Fruit fly (Drosophila melanogaster): ENCODE measurements around the gene Sec61gamma.

The Sec61gamma gene

DNA sequence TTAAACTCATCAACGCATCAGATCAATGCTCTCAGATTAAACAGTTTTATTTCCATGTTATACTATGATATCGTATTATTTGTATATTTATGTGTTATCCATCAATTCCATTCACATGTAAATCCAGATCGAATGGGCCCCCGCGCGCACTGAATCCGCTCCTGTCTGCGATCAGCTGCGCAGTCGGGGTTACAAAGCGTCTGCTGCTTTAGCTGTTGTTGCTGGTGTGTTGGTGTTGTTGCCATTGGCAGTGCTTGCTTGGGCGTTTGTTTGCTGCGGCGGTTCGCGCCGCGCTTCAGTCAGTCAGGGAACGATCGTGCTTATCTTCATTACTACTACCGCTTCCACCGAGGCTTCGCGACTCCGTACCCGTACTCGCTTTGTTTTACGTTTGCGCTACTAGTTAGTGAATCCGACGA, 23.9 kb downstream of the Sec61gamma start, which contains the start of gene Zw (continued):
- TF ChIP-seq CG8290 (GFP tag; optimal IDR thresholded peaks at IDR 0.05) (no peak), CG8290 (tag; optimal IDR thresholded peaks at IDR 0.05) (peak in 1 of 2 experiments; percentile 88), Camta (GFP tag; optimal IDR thresholded peaks at IDR 0.05) (no peak), CG10565 (GFP tag; optimal IDR thresholded peaks at IDR 0.05) (no peak), dati (GFP tag; IDR thresholded peaks at IDR 0.05) (no peak), Asciz (GFP tag; optimal IDR thresholded peaks at IDR 0.05) (no peak), CG34376 (GFP tag; optimal IDR thresholded peaks at IDR 0.05) (peak; percentile 38), odd (GFP tag; optimal IDR thresholded peaks at IDR 0.05) (no peak), CG10654 (GFP tag; optimal IDR thresholded peaks at IDR 0.05) (peak; percentile 44), CG13894 (tag; optimal IDR thresholded peaks at IDR 0.05) (no peak), zf30C (GFP tag; optimal IDR thresholded peaks at IDR 0.05) (no peak), CG9727 (GFP tag; optimal IDR thresholded peaks at IDR 0.05) (no peak), sima (GFP tag; optimal IDR thresholded peaks at IDR 0.05) (no peak), CG12391 (tag; optimal IDR thresholded peaks at IDR 0.05) (peak; percentile 21), Neu2 (GFP tag; optimal IDR thresholded peaks at IDR 0.05; ENCODE audit: borderline replicate concordance) (no peak), CG1603 (tag; optimal IDR thresholded peaks at IDR 0.05) (peak; percentile 53), fu2 (GFP tag; optimal IDR thresholded peaks at IDR 0.05) (peak; percentile 30), CG8478 (optimal IDR thresholded peaks at IDR 0.05) (no peak), CG7357 (GFP tag; IDR thresholded peaks at IDR 0.05) (peak; percentile 46; the same call in 1 of the 3 replicates), H15 (GFP tag; IDR thresholded peaks at IDR 0.05) (peak; percentile 53; the same call in 1 of the 3 replicates), oc (tag; optimal IDR thresholded peaks at IDR 0.05) (no peak), Lim3 (GFP tag; IDR thresholded peaks at IDR 0.05) (no peak), croc (GFP tag; conservative IDR thresholded peaks at IDR 0.05) (peak; percentile 28; the same call in 1 of the 3 replicates), hkb (optimal IDR thresholded peaks at IDR 0.05) (no peak), hkb (GFP tag; IDR thresholded peaks at IDR 0.05) (peak; percentile 27; the same call in 1 of the 2 replicates), CG10321 (GFP tag; IDR thresholded peaks at IDR 0.05) (no peak), unc-4 (GFP tag; IDR thresholded peaks at IDR 0.05; ENCODE audit: partially characterized antibody) (no peak), ham (GFP tag; IDR thresholded peaks at IDR 0.05) (no peak), row (GFP tag; IDR thresholded peaks at IDR 0.05) (peak; percentile 94), Eip74EF (GFP tag; optimal IDR thresholded peaks at IDR 0.05) (no peak), CG18262 (tag; optimal IDR thresholded peaks at IDR 0.05) (peak; percentile 24), CG7786 (GFP tag; optimal IDR thresholded peaks at IDR 0.05) (peak; percentile 49), CG18476 (GFP tag; optimal IDR thresholded peaks at IDR 0.05) (peak; percentile 14), CG17612 (GFP tag; IDR thresholded peaks at IDR 0.05) (no peak), CrebB (tag; optimal IDR thresholded peaks at IDR 0.05) (no peak), Rfx (GFP tag; IDR thresholded peaks at IDR 0.05) (peak; percentile 87), sens-2 (GFP tag; IDR thresholded peaks at IDR 0.05) (no peak), lov (optimal IDR thresholded peaks at IDR 0.05) (no peak), lov (GFP tag; IDR thresholded peaks at IDR 0.05) (no peak), CG12299 (tag; optimal IDR thresholded peaks at IDR 0.05) (no peak), Xbp1 (GFP tag; optimal IDR thresholded peaks at IDR 0.05) (peak; percentile 45), CG18619 (GFP tag; optimal IDR thresholded peaks at IDR 0.05) (peak; percentile 16), chn (GFP tag; optimal IDR thresholded peaks at IDR 0.05) (peak; percentile 51), Rx (GFP tag; IDR thresholded peaks at IDR 0.05) (no peak), fd102C (GFP tag; optimal IDR thresholded peaks at IDR 0.05) (no peak), CG18011 (GFP tag; optimal IDR thresholded peaks at IDR 0.05) (no peak), otp (GFP tag; IDR thresholded peaks at IDR 0.05) (0 out of 3 replicates have a peak, but pooled peaks have one; percentile 40), toy (GFP tag; IDR thresholded peaks at IDR 0.05) (no peak), Kr (GFP tag; optimal IDR thresholded peaks at IDR 0.05) (no peak), ttk (GFP tag; IDR thresholded peaks at IDR 0.05) (peak; percentile 45; the same call in 1 of the 2 replicates), Gug (GFP tag; IDR thresholded peaks at IDR 0.05) (peak; percentile 93), CG15479 (GFP tag; optimal IDR thresholded peaks at IDR 0.05) (no peak), twi (tag; optimal IDR thresholded peaks at IDR 0.05) (peak; percentile 36)

All from whole organism, embryonic.